Worm (Caenorhabditis elegans) whole organism, L1 larva: Measurements from ENCODE around the gene C27A2.12.

Experiments used
- C04F5.9 ChIP-seq: sonication (generic microtip); optimal IDR thresholded peaks from 2 replicates; lab custom pipeline; 2016; ENCODE audit warnings: missing genetic modification characterization, missing compliant biosample characterization
- C34B4.2 ChIP-seq: sonication (generic microtip); optimal IDR thresholded peaks from 2 replicates; lab custom pipeline; 2017; ENCODE audit warnings: mild to moderate bottlenecking, missing genetic modification characterization, missing compliant biosample characterization
- F16B12.6 ChIP-seq: fragments of 150-350 bp; optimal IDR thresholded peaks from 2 replicates; lab custom pipeline; 2014; ENCODE audit warnings: missing biosample characterization, missing genetic modification characterization
- ama-1 ChIP-seq: fragments of 150-350 bp; optimal IDR thresholded peaks from 2 replicates; lab custom pipeline; 2014
- blmp-1 ChIP-seq: fragments of 150-350 bp; optimal IDR thresholded peaks from 2 replicates; lab custom pipeline; 2014; ENCODE audit warnings: missing biosample characterization, missing genetic modification characterization
- ceh-63 ChIP-seq: fragments of 200-800 bp; sonication (Bioruptor generic); optimal IDR thresholded peaks from 2 replicates; lab custom pipeline; 2018; ENCODE audit warnings: mild to moderate bottlenecking, missing genetic modification characterization, missing compliant biosample characterization
- ceh-8 ChIP-seq: fragments of 200-800 bp; sonication (Bioruptor generic); optimal IDR thresholded peaks from 2 replicates; lab custom pipeline; 2018; ENCODE audit warnings: mild to moderate bottlenecking, missing genetic modification characterization, moderate library complexity, missing compliant biosample characterization
- efl-1 ChIP-seq, 4 experiments: fragments of 150-350 bp; optimal IDR thresholded peaks in 3 of 4; peaks in 1 of 4; 1 replicate in 1 of 4; 2 replicates in 3 of 4; lab custom pipeline; 2014; ENCODE audit warnings: missing biosample characterization in 2 of 4, missing genetic modification characterization in 2 of 4, missing genetic modification reagents in 2 of 4
- egl-13 ChIP-seq: sonication (generic microtip); optimal IDR thresholded peaks from 2 replicates; lab custom pipeline; 2016; ENCODE audit warnings: missing genotype, missing genetic modification reagents, missing genetic modification characterization, missing compliant biosample characterization
- egl-27 ChIP-seq, 2 experiments: fragments of 150-350 bp in 1 of 2; sonication (generic microtip); optimal IDR thresholded peaks; 3 replicates each; lab custom pipeline; 2017 to 2018; ENCODE audit warnings: missing biosample characterization in 2 of 2, missing genetic modification characterization in 2 of 2, missing genetic modification reagents in 2 of 2
- elt-3 ChIP-seq, 6 experiments: fragments of 150-350 bp in 1 of 6; sonication (generic microtip); optimal IDR thresholded peaks; 2 replicates each; lab custom pipeline; 2017 to 2018; ENCODE audit warnings: missing biosample characterization in 6 of 6, missing genetic modification characterization in 6 of 6, inconsistent platforms in 1 of 6
- ets-5 ChIP-seq: fragments of 200-800 bp; sonication (Bioruptor generic); IDR thresholded peaks from 2 replicates; pipeline ENCODE4 v1.3.6; 2022; ENCODE audit warnings: missing genetic modification characterization, missing compliant biosample characterization
- fkh-10 ChIP-seq: sonication (generic microtip); optimal IDR thresholded peaks from 2 replicates; lab custom pipeline; 2017; ENCODE audit warnings: missing biosample characterization, missing genetic modification reagents, missing genetic modification characterization
- fkh-8 ChIP-seq: sonication (generic microtip); optimal IDR thresholded peaks from 2 replicates; lab custom pipeline; 2016; ENCODE audit warnings: mild to moderate bottlenecking, missing genetic modification characterization, missing compliant biosample characterization
- grh-1 ChIP-seq: fragments of 200-800 bp; sonication (Bioruptor generic); IDR thresholded peaks from 2 replicates; pipeline ENCODE4 v1.3.6; 2022; ENCODE audit warnings: missing genetic modification reagents, missing genetic modification characterization, missing compliant biosample characterization
- hlh-17 ChIP-seq: fragments of 200-800 bp; sonication (Bioruptor generic); optimal IDR thresholded peaks from 2 replicates; lab custom pipeline; 2018; ENCODE audit warnings: missing genetic modification characterization, mild to moderate bottlenecking, missing compliant biosample characterization, moderate library complexity, borderline replicate concordance
- irx-1 ChIP-seq: sonication (generic microtip); optimal IDR thresholded peaks from 2 replicates; lab custom pipeline; 2016; ENCODE audit warnings: missing genetic modification characterization, missing compliant biosample characterization
- isw-1 ChIP-seq: fragments of 200-800 bp; sonication (Bioruptor generic); IDR thresholded peaks from 2 replicates; pipeline ENCODE4 v1.3.6; 2022; ENCODE audit warnings: missing genetic modification characterization, missing compliant biosample characterization
- jun-1 ChIP-seq: fragments of 150-350 bp; optimal IDR thresholded peaks from 2 replicates; lab custom pipeline; 2014; ENCODE audit warnings: missing biosample characterization, missing genetic modification reagents, missing genetic modification characterization
- lin-14 ChIP-seq: fragments of 200-800 bp; sonication (Bioruptor generic); optimal IDR thresholded peaks from 2 replicates; lab custom pipeline; 2018; ENCODE audit warnings: mild to moderate bottlenecking, missing genetic modification characterization, moderate library complexity, missing compliant biosample characterization
- lin-35 ChIP-seq, 2 experiments: fragments of 150-350 bp; optimal IDR thresholded peaks; 2 replicates each; lab custom pipeline; 2014; ENCODE audit warnings: missing biosample characterization in 2 of 2, missing genetic modification characterization in 2 of 2, missing genetic modification reagents in 2 of 2
- mab-9 ChIP-seq: fragments of 200-800 bp; sonication (Bioruptor generic); IDR thresholded peaks from 2 replicates; pipeline ENCODE4 v1.3.6; 2022; ENCODE audit warnings: missing genetic modification reagents, missing genetic modification characterization, missing compliant biosample characterization
- mdl-1 ChIP-seq, 2 experiments: fragments of 150-350 bp; optimal IDR thresholded peaks; 2 replicates each; lab custom pipeline; 2014 to 2017; ENCODE audit warnings: missing biosample characterization in 2 of 2, missing genetic modification characterization in 2 of 2, inconsistent platforms in 1 of 2
- mef-2 ChIP-seq: fragments of 150-350 bp; optimal IDR thresholded peaks from 2 replicates; lab custom pipeline; 2014; ENCODE audit warnings: missing biosample characterization, missing genetic modification characterization
- mep-1 ChIP-seq: fragments of 150-350 bp; optimal IDR thresholded peaks from 2 replicates; lab custom pipeline; 2014; ENCODE audit warnings: missing biosample characterization, missing genetic modification characterization
- nhr-11 ChIP-seq: fragments of 150-350 bp; optimal IDR thresholded peaks from 2 replicates; lab custom pipeline; 2014; ENCODE audit warnings: missing biosample characterization, missing genetic modification characterization
- nhr-19 ChIP-seq: fragments of 200-800 bp; sonication (Bioruptor generic); conservative IDR thresholded peaks from 2 replicates; pipeline ENCODE4 v1.3.6; 2022; ENCODE audit warnings: missing genetic modification characterization, missing compliant biosample characterization
- nhr-237 ChIP-seq: fragments of 150-350 bp; optimal IDR thresholded peaks from 2 replicates; lab custom pipeline; 2014; ENCODE audit warnings: missing biosample characterization, missing genetic modification characterization
- nhr-47 ChIP-seq: sonication (generic microtip); optimal IDR thresholded peaks from 2 replicates; lab custom pipeline; 2016; ENCODE audit warnings: mild to moderate bottlenecking, missing genetic modification characterization, moderate library complexity, missing compliant biosample characterization
- nhr-71 ChIP-seq: sonication (generic microtip); optimal IDR thresholded peaks from 2 replicates; lab custom pipeline; 2016; ENCODE audit warnings: mild to moderate bottlenecking, missing genetic modification characterization, moderate library complexity, missing compliant biosample characterization
- nhr-84 ChIP-seq: sonication (generic microtip); optimal IDR thresholded peaks from 2 replicates; lab custom pipeline; 2017; ENCODE audit warnings: missing biosample characterization, missing genetic modification characterization
- pag-3 ChIP-seq: sonication (generic microtip); optimal IDR thresholded peaks from 2 replicates; lab custom pipeline; 2017; ENCODE audit warnings: missing genetic modification characterization, mild to moderate bottlenecking, missing compliant biosample characterization, antibody characterized with exemption, borderline replicate concordance; ENCODE audit not compliant: insufficient read depth
- skn-1 ChIP-seq: fragments of 150-350 bp; optimal IDR thresholded peaks from 2 replicates; lab custom pipeline; 2014; ENCODE audit warnings: missing biosample characterization, missing genetic modification characterization
- sptf-1 ChIP-seq: fragments of 150-350 bp; optimal IDR thresholded peaks from 2 replicates; lab custom pipeline; 2014; ENCODE audit warnings: missing biosample characterization, missing genetic modification characterization
- sup-37 ChIP-seq: fragments of 200-800 bp; sonication (Bioruptor generic); optimal IDR thresholded peaks from 2 replicates; lab custom pipeline; 2018; ENCODE audit warnings: mild to moderate bottlenecking, missing genetic modification characterization, missing compliant biosample characterization
- unc-130 ChIP-seq: fragments of 150-350 bp; optimal IDR thresholded peaks from 2 replicates; lab custom pipeline; 2017; ENCODE audit warnings: missing biosample characterization, missing genetic modification characterization, inconsistent platforms
- unc-30 ChIP-seq: sonication (generic microtip); optimal IDR thresholded peaks from 2 replicates; lab custom pipeline; 2017; ENCODE audit warnings: missing biosample characterization, missing genetic modification characterization
- unc-86 ChIP-seq: sonication (generic microtip); optimal IDR thresholded peaks from 2 replicates; lab custom pipeline; 2016; ENCODE audit warnings: missing genetic modification characterization, missing compliant biosample characterization
- unc-98 ChIP-seq: fragments of 200-800 bp; sonication (Bioruptor generic); IDR thresholded peaks from 2 replicates; pipeline ENCODE4 v1.3.6; 2022; ENCODE audit warnings: missing genetic modification characterization, missing compliant biosample characterization
- vab-15 ChIP-seq: sonication (generic microtip); optimal IDR thresholded peaks from 2 replicates; lab custom pipeline; 2017; ENCODE audit warnings: missing genotype, mild to moderate bottlenecking, missing genetic modification characterization, missing compliant biosample characterization
- xbp-1 ChIP-seq: sonication (generic microtip); optimal IDR thresholded peaks from 2 replicates; lab custom pipeline; 2016; ENCODE audit warnings: missing genetic modification characterization, missing compliant biosample characterization
- zag-1 ChIP-seq: fragments of 150-350 bp; optimal IDR thresholded peaks from 2 replicates; lab custom pipeline; 2014; ENCODE audit warnings: missing biosample characterization, missing genetic modification characterization
- zip-4 ChIP-seq: fragments of 200-800 bp; sonication (Bioruptor generic); optimal IDR thresholded peaks from 2 replicates; lab custom pipeline; 2018; ENCODE audit warnings: mild to moderate bottlenecking, missing genetic modification characterization, moderate library complexity, missing compliant biosample characterization
- ztf-11 ChIP-seq, 2 experiments: sonication (generic microtip); optimal IDR thresholded peaks; 2 replicates each; lab custom pipeline; 2016 to 2017; ENCODE audit warnings: missing genetic modification characterization in 2 of 2, missing biosample characterization in 1 of 2, missing compliant biosample characterization in 1 of 2
- ztf-4 ChIP-seq: fragments of 150-350 bp; optimal IDR thresholded peaks from 2 replicates; lab custom pipeline; 2014; ENCODE audit warnings: missing biosample characterization, missing genetic modification characterization

Gene C27A2.12

DNA sequence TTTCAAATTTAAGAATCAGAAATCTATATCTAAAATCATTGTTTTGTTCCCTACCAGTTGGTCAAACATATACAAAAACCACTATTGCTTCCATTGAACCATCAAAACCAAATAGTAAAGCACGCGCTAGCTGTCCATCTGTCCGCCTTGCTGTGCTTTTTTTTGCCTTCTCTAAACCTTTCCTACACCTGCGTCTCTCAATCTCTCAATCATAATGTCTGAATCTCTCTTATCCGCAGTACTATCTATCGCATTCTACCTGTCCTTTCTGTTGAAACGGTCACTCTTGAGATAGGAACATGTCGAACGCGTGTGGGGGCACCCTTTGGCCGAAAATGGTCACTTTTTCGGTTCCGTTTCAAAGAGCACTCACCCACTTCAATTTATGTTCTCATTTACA is 10.7 kb downstream of the C27A2.12 start (continued):
- TF ChIP-seq nhr-71 (no peak), fkh-10 (GFP tag; lab: Kevin White, UChicago) (no peak), nhr-19 (GFP tag; lab: Robert Waterston, UW) (no peak), zip-4 (GFP tag; lab: Kevin White, UChicago) (no peak), mef-2 (tag; lab: Kevin White, UChicago) (no peak), unc-86 (tag; lab: Kevin White, UChicago) (no peak), egl-27 (tag; optimal IDR thresholded peaks at IDR 0.05; lab: Kevin White, UChicago) (no peak), vab-15 (tag; lab: Kevin White, UChicago) (no peak), efl-1 (optimal IDR thresholded peaks at IDR 0.05; lab: Kevin White, UChicago) (peak; percentile 16 to 51), efl-1 (GFP tag; optimal IDR thresholded peaks at IDR 0.05 in 1 of 2; lab: Kevin White, UChicago) (peak; percentile 10 to 86), mep-1 (tag; lab: Kevin White, UChicago) (peak; percentile 44), mdl-1 (tag; optimal IDR thresholded peaks at IDR 0.05; lab: Kevin White, UChicago) (peak in 1 of 2 experiments; percentile 6), sup-37 (GFP tag; lab: Kevin White, UChicago) (no peak), fkh-8 (tag; lab: Kevin White, UChicago) (no peak), nhr-11 (tag; lab: Kevin White, UChicago) (no peak), C04F5.9 (tag; lab: Kevin White, UChicago) (no peak), blmp-1 (tag; lab: Kevin White, UChicago) (peak; percentile 29), grh-1 (GFP tag; lab: Robert Waterston, UW) (no peak), ama-1 (lab: Kevin White, UChicago) (no peak), egl-13 (tag; lab: Kevin White, UChicago) (no peak), isw-1 (GFP tag; lab: Robert Waterston, UW) (no peak), unc-130 (no peak), mab-9 (GFP tag; lab: Robert Waterston, UW) (no peak), xbp-1 (tag; lab: Kevin White, UChicago) (no peak), zag-1 (no peak), nhr-84 (tag; lab: Kevin White, UChicago) (no peak), ztf-4 (tag; lab: Kevin White, UChicago) (no peak)

DNA sequence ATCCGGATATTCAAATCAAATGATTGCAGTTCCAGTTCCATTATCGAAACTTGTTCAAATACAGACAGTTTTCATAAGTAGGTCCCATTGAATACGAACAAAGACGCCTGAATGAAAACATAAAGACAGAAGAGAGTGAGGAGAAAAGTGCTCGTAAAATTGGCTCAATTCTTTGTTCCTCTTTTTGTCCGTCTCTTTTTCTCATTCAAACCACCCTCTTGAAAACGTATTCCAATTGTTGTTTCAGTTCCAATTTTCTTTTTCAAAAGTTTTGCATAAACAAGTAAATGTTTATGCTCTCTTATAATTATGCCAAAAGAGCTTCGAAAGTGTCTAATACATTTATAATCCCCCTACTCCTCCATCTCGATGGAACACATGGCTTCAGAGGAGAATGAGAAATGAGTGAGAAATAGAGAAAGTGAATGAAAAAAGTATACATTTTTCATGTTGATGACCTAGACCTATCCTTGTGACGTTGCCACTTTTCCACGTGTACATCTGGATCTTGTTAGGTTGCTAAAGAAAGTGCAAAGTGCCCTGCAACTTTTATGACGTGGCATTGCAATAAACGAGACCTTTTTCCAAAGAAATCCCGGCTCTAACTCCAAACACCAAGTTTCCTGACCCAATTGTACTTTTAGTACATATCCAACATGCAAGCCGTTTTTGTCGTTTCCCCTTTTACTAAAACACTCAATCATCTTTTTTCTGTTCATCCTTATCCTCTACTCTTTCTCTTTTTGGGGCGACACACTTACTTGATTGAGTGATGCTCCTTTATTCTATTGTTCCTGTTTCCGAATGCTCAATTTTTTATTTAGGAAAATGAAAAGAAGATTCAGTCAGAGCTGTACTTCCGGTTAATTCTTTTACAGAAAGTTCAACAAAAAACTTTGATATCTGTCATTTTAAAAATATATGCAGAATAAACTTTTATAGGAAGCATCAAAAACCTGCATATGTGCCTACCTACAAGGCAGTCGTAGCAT is 11.4 kb downstream of the C27A2.12 start:
- no peak for TF ChIP-seq sup-37 (GFP tag; lab: Kevin White, UChicago)
- TF ChIP-seq jun-1, result no peak
- peak; percentile 58 for TF ChIP-seq lin-14
- peak; percentile 87 for TF ChIP-seq fkh-10 (GFP tag; lab: Kevin White, UChicago)

DNA sequence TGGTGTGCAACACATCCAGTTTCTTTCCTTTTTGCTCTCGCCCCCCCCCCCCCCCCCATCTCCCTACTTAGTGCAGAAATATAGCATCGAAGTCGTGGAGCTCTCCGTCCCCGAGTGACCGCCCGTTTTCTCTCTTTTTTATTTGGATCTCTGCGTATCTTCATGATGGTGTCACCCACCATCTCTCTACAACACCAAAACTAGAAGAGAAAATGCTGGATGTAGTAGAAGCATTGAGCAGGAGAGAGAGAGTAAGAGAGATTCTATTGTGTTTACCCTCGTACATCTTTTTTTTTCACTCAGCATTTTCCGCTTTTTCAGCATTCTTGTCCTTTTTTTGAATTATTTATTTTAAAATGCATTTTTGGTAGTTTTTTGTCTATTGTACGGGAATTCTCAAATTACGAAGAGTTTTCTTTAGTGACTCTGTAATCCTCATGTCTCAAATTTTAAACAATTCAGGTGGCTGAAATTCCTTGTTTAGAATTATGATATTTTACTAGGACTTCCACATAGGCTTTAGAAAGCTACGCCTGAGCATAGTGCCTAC is 15.5 kb downstream of the C27A2.12 start:
- TF ChIP-seq nhr-47 (tag; lab: Kevin White, UChicago) (no peak), sptf-1 (tag; lab: Kevin White, UChicago) (no peak), unc-98 (GFP tag; lab: Robert Waterston, UW) (no peak), nhr-237 (tag; lab: Kevin White, UChicago) (no peak), fkh-8 (tag; lab: Kevin White, UChicago) (peak; percentile 36), xbp-1 (tag; lab: Kevin White, UChicago) (no peak), F16B12.6 (tag; lab: Kevin White, UChicago) (no peak), skn-1 (tag; lab: Kevin White, UChicago) (no peak), unc-30 (tag; lab: Kevin White, UChicago) (no peak), unc-130 (no peak), pag-3 (tag; lab: Kevin White, UChicago) (no peak), C34B4.2 (tag; lab: Kevin White, UChicago) (no peak), ceh-8 (GFP tag; lab: Kevin White, UChicago) (no peak), ztf-11 (tag; optimal IDR thresholded peaks at IDR 0.05; lab: Kevin White, UChicago) (no peak), elt-3 (tag; optimal IDR thresholded peaks at IDR 0.05; lab: Kevin White, UChicago) (no peak), ceh-63 (GFP tag; lab: Kevin White, UChicago) (no peak), ets-5 (GFP tag; lab: Robert Waterston, UW) (no peak), efl-1 (optimal IDR thresholded peaks at IDR 0.05; lab: Kevin White, UChicago) (no peak), efl-1 (GFP tag; optimal IDR thresholded peaks at IDR 0.05 in 1 of 2; lab: Kevin White, UChicago) (peak in 1 of 2 experiments; percentile 62), lin-14 (peak; percentile 78), irx-1 (no peak), mdl-1 (tag; optimal IDR thresholded peaks at IDR 0.05; lab: Kevin White, UChicago) (no peak), lin-35 (GFP tag; optimal IDR thresholded peaks at IDR 0.05; lab: Kevin White, UChicago) (no peak), egl-13 (tag; lab: Kevin White, UChicago) (no peak), hlh-17 (GFP tag; lab: Kevin White, UChicago) (no peak)
